Worm (Caenorhabditis elegans): ENCODE results near the gene math-28.

DNA sequence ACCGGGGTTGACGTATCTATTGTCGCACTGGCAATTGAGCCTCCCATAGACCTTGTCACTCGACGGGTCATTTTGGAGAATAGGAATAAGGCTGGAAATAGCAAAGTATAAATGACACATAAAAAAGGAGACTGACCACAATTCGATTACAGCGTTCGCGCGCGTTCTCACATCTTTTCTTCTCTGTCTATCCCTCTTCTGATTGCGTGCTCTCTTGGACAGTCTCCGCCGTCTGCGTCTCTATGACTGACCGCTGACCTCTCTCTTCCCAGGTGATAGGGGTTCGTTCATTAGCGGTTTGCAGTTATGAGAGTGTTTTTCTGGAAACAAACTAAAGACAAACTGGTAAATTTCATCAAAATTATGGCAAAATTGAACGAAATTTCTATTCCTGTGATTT lies 26.8 kb upstream of the math-28 start, which contains the start of gene ceh-83:
- TF ChIP-seq unc-120 (tag; optimal IDR thresholded peaks at IDR 0.05; ENCODE audit: poor library complexity, severe bottlenecking): no peak
- TF ChIP-seq lsy-2 (tag; optimal IDR thresholded peaks at IDR 0.05): no peak
- TF ChIP-seq blmp-1 (tag; optimal IDR thresholded peaks at IDR 0.05): no peak
- TF ChIP-seq pha-4 (tag; optimal IDR thresholded peaks at IDR 0.05): no peak
- TF ChIP-seq unc-39 (tag; optimal IDR thresholded peaks at IDR 0.05): no peak
- no peak for TF ChIP-seq sptf-1 (tag; optimal IDR thresholded peaks at IDR 0.05)
- TF ChIP-seq ceh-39 (tag; optimal IDR thresholded peaks at IDR 0.05): no peak
- no peak for TF ChIP-seq snpc-4 (tag; optimal IDR thresholded peaks at IDR 0.05)
- no peak for TF ChIP-seq zip-8 (tag; optimal IDR thresholded peaks at IDR 0.05)
- TF ChIP-seq hlh-1 (tag; optimal IDR thresholded peaks at IDR 0.05): no peak
- TF ChIP-seq ces-1 (GFP tag; optimal IDR thresholded peaks at IDR 0.05): no peak
- no peak for TF ChIP-seq nhr-237 (tag; optimal IDR thresholded peaks at IDR 0.05)
- no peak for TF ChIP-seq unc-62 (GFP tag; optimal IDR thresholded peaks at IDR 0.05)
